In genomic region chr3L:12124975-12125374, dm6 we compare ENCODE assay signal across 1 fruit fly cellular context.
TF ChIP-seq lines count a peak whose summit lies in the region.

Gene yps (minus strand): TSS chr3L:12125150.

TF ChIP-seq in whole organism, embryonic, 481 proteins besides CTCF, POLR2A, EP300 and RAD21 (continued from another document and continues in another):
- peak; percentile 55 for TF ChIP-seq gt (GFP tag; IDR thresholded peaks at IDR 0.05; lab: Robert Waterston, UW)
- TF ChIP-seq CG3726 (GFP tag; IDR thresholded peaks at IDR 0.05; lab: Robert Waterston, UW), result peak; percentile 81; the same call in 1 of the 3 replicates
- TF ChIP-seq CG4854 (GFP tag; optimal IDR thresholded peaks at IDR 0.05; lab: Kevin White, UChicago), result peak; percentile 92
- peak; percentile 84 for TF ChIP-seq CG2678 (tag; optimal IDR thresholded peaks at IDR 0.05; lab: Kevin White, UChicago)
- peak; percentile 94 for TF ChIP-seq CG12236 (GFP tag; optimal IDR thresholded peaks at IDR 0.05; lab: Kevin White, UChicago)
- TF ChIP-seq bsh (GFP tag; optimal IDR thresholded peaks at IDR 0.05; lab: Kevin White, UChicago), result peak; percentile 58 to 88
- peak; percentile 26 for TF ChIP-seq pnt (GFP tag; optimal IDR thresholded peaks at IDR 0.05; lab: Kevin White, UChicago)
- peak; percentile 82 for TF ChIP-seq cwo (GFP tag; optimal IDR thresholded peaks at IDR 0.05; lab: Kevin White, UChicago)
- TF ChIP-seq CG9609 (GFP tag; optimal IDR thresholded peaks at IDR 0.05; lab: Kevin White, UChicago), result peak; percentile 90
- peak; percentile 98 for TF ChIP-seq NfI (GFP tag; optimal IDR thresholded peaks at IDR 0.05; lab: Kevin White, UChicago)
- peak; percentile 88 for TF ChIP-seq CG30403 (GFP tag; optimal IDR thresholded peaks at IDR 0.05; lab: Kevin White, UChicago)
- peak; percentile 99 for TF ChIP-seq caup (GFP tag; optimal IDR thresholded peaks at IDR 0.05; lab: Kevin White, UChicago; ENCODE audit: severe bottlenecking)
- TF ChIP-seq CG12104 (GFP tag; optimal IDR thresholded peaks at IDR 0.05; lab: Kevin White, UChicago), result peak; percentile 96
- peak; percentile 81 for TF ChIP-seq zfh2 (GFP tag; optimal IDR thresholded peaks at IDR 0.05; lab: Kevin White, UChicago)
- peak; percentile 79 for TF ChIP-seq CG11696 (GFP tag; IDR thresholded peaks at IDR 0.05; lab: Robert Waterston, UW)
- TF ChIP-seq Xrp1 (GFP tag; IDR thresholded peaks at IDR 0.05; lab: Robert Waterston, UW), result peak; percentile 56; the same call in 1 of the 2 replicates
- peak; percentile 98 for TF ChIP-seq odd (GFP tag; optimal IDR thresholded peaks at IDR 0.05; lab: Kevin White, UChicago)
- TF ChIP-seq Lhr (GFP tag; optimal IDR thresholded peaks at IDR 0.05; lab: Kevin White, UChicago), result peak; percentile 89
- peak; percentile 86 for TF ChIP-seq salm (tag; optimal IDR thresholded peaks at IDR 0.05; lab: Kevin White, UChicago)
- peak; percentile 90 for TF ChIP-seq CG10274 (GFP tag; optimal IDR thresholded peaks at IDR 0.05; lab: Kevin White, UChicago)
- peak; percentile 96 for TF ChIP-seq CG18599 (GFP tag; optimal IDR thresholded peaks at IDR 0.05; lab: Kevin White, UChicago)
- TF ChIP-seq CG16813 (GFP tag; IDR thresholded peaks at IDR 0.05; lab: Robert Waterston, UW; ENCODE audit: partially characterized antibody), result peak; percentile 79
- peak; percentile 97 for TF ChIP-seq zfh1 (GFP tag; IDR thresholded peaks at IDR 0.05; lab: Robert Waterston, UW)
- TF ChIP-seq CG5180 (GFP tag; optimal IDR thresholded peaks at IDR 0.05; lab: Kevin White, UChicago), result peak; percentile 86
- TF ChIP-seq nmo (GFP tag; optimal IDR thresholded peaks at IDR 0.05; lab: Kevin White, UChicago), result peak; percentile 81
- TF ChIP-seq CG9876 (GFP tag; optimal IDR thresholded peaks at IDR 0.05; lab: Kevin White, UChicago), result peak; percentile 92
- TF ChIP-seq CG12659 (GFP tag; optimal IDR thresholded peaks at IDR 0.05; lab: Kevin White, UChicago), result peak; percentile 98
- peak; percentile 89 for TF ChIP-seq nerfin-1 (tag; optimal IDR thresholded peaks at IDR 0.05; lab: Kevin White, UChicago)
- TF ChIP-seq onecut (GFP tag; IDR thresholded peaks at IDR 0.05; lab: Robert Waterston, UW), result peak; percentile 95
- no peak for TF ChIP-seq CG7357 (GFP tag; IDR thresholded peaks at IDR 0.05; lab: Robert Waterston, UW)
- TF ChIP-seq ab (GFP tag; optimal IDR thresholded peaks at IDR 0.05; lab: Kevin White, UChicago), result no peak
- peak in 1 of 3 experiments; percentile 73 for TF ChIP-seq Stat92E (GFP tag; optimal IDR thresholded peaks at IDR 0.05; lab: Kevin White, UChicago)
- TF ChIP-seq CG17385 (GFP tag; optimal IDR thresholded peaks at IDR 0.05; lab: Kevin White, UChicago), result peak; percentile 92
- TF ChIP-seq CG10979 (tag; optimal IDR thresholded peaks at IDR 0.05; lab: Kevin White, UChicago), result peak; percentile 80
- TF ChIP-seq CG8281 (tag; optimal IDR thresholded peaks at IDR 0.05; lab: Kevin White, UChicago), result peak; percentile 68
- peak; percentile 98 for TF ChIP-seq YL-1 (GFP tag; optimal IDR thresholded peaks at IDR 0.05; lab: Kevin White, UChicago)
- peak; percentile 100 for TF ChIP-seq Ets97D (GFP tag; optimal IDR thresholded peaks at IDR 0.05; lab: Kevin White, UChicago)
- TF ChIP-seq Camta (GFP tag; optimal IDR thresholded peaks at IDR 0.05; lab: Kevin White, UChicago), result peak; percentile 93
- no peak for TF ChIP-seq Dip2 (GFP tag; IDR thresholded peaks at IDR 0.05; lab: Robert Waterston, UW)
- no peak for TF ChIP-seq usp (GFP tag; optimal IDR thresholded peaks at IDR 0.05; lab: Kevin White, UChicago)
- TF ChIP-seq CG6765 (GFP tag; optimal IDR thresholded peaks at IDR 0.05; lab: Kevin White, UChicago), result peak; percentile 99
- peak; percentile 87 for TF ChIP-seq grau (tag; optimal IDR thresholded peaks at IDR 0.05; lab: Kevin White, UChicago)
- TF ChIP-seq fru (optimal IDR thresholded peaks at IDR 0.05; lab: Kevin White, UChicago), result no peak
- peak; percentile 99 for TF ChIP-seq MTF-1 (GFP tag; optimal IDR thresholded peaks at IDR 0.05; lab: Kevin White, UChicago; ENCODE audit: borderline replicate concordance)
- peak; percentile 95 for TF ChIP-seq en (GFP tag; optimal IDR thresholded peaks at IDR 0.05; lab: Kevin White, UChicago)
- peak; percentile 91 for TF ChIP-seq CG2712 (tag; optimal IDR thresholded peaks at IDR 0.05; lab: Kevin White, UChicago)
- peak; percentile 90 for TF ChIP-seq so (GFP tag; IDR thresholded peaks at IDR 0.05; lab: Robert Waterston, UW)
- TF ChIP-seq sens (GFP tag; lab: Kevin White, UChicago), result peak; percentile 98
- peak; percentile 74 for TF ChIP-seq CG2120 (GFP tag; optimal IDR thresholded peaks at IDR 0.05; lab: Kevin White, UChicago)
- peak; percentile 87 for TF ChIP-seq CG14050 (GFP tag; IDR thresholded peaks at IDR 0.05; lab: Robert Waterston, UW)
- peak; percentile 77 for TF ChIP-seq sd (tag; optimal IDR thresholded peaks at IDR 0.05; lab: Kevin White, UChicago)
- peak; percentile 86 for TF ChIP-seq ap (GFP tag; IDR thresholded peaks at IDR 0.05; lab: Robert Waterston, UW)
- TF ChIP-seq CG10543 (GFP tag; optimal IDR thresholded peaks at IDR 0.05; lab: Kevin White, UChicago), result peak; percentile 98
- TF ChIP-seq CG8765 (GFP tag; IDR thresholded peaks at IDR 0.05; lab: Robert Waterston, UW), result peak; percentile 68
- peak; percentile 75 for TF ChIP-seq CG7372 (GFP tag; IDR thresholded peaks at IDR 0.05; lab: Robert Waterston, UW)
- TF ChIP-seq CG10321 (GFP tag; IDR thresholded peaks at IDR 0.05; lab: Robert Waterston, UW), result peak; percentile 82
- TF ChIP-seq Atf-2 (GFP tag; optimal IDR thresholded peaks at IDR 0.05; lab: Kevin White, UChicago), result peak; percentile 87
- peak; percentile 86 for TF ChIP-seq Antp (GFP tag; optimal IDR thresholded peaks at IDR 0.05; lab: Kevin White, UChicago)
- TF ChIP-seq ro (GFP tag; IDR thresholded peaks at IDR 0.05; lab: Robert Waterston, UW), result no peak
- peak; percentile 96 for TF ChIP-seq CG15514 (GFP tag; optimal IDR thresholded peaks at IDR 0.05; lab: Kevin White, UChicago)
- no peak for TF ChIP-seq cad (GFP tag; optimal IDR thresholded peaks at IDR 0.05; lab: Kevin White, UChicago)
- peak; percentile 94 for TF ChIP-seq CG12391 (tag; optimal IDR thresholded peaks at IDR 0.05; lab: Kevin White, UChicago)
- peak; percentile 78 for TF ChIP-seq CG9437 (GFP tag; optimal IDR thresholded peaks at IDR 0.05; lab: Kevin White, UChicago)
- peak; percentile 69; the same call in 1 of the 2 replicates for TF ChIP-seq lmd (GFP tag; IDR thresholded peaks at IDR 0.05; lab: Robert Waterston, UW)
- no peak for TF ChIP-seq CG10565 (GFP tag; optimal IDR thresholded peaks at IDR 0.05; lab: Kevin White, UChicago)
- TF ChIP-seq Nf-YA (GFP tag; IDR thresholded peaks at IDR 0.05; lab: Robert Waterston, UW), result peak; percentile 92
- TF ChIP-seq CG14441 (GFP tag; IDR thresholded peaks at IDR 0.05; lab: Robert Waterston, UW), result peak; percentile 84
- peak; percentile 86 for TF ChIP-seq oc (tag; optimal IDR thresholded peaks at IDR 0.05; lab: Kevin White, UChicago)
- peak; percentile 89 for TF ChIP-seq fd3F (GFP tag; optimal IDR thresholded peaks at IDR 0.05; lab: Kevin White, UChicago)
- peak; percentile 99 for TF ChIP-seq Ets65A (GFP tag; lab: Kevin White, UChicago)
- TF ChIP-seq Hand (GFP tag; optimal IDR thresholded peaks at IDR 0.05; lab: Kevin White, UChicago), result peak; percentile 89
- TF ChIP-seq Gug (GFP tag; IDR thresholded peaks at IDR 0.05; lab: Robert Waterston, UW), result peak; percentile 52; the same call in 2 of the 4 replicates
- peak; percentile 92 for TF ChIP-seq CG15601 (tag; optimal IDR thresholded peaks at IDR 0.05; lab: Kevin White, UChicago)
- peak; percentile 94 for TF ChIP-seq CG10209 (GFP tag; optimal IDR thresholded peaks at IDR 0.05; lab: Kevin White, UChicago)
- TF ChIP-seq CG1647 (GFP tag; optimal IDR thresholded peaks at IDR 0.05; lab: Kevin White, UChicago), result peak; percentile 92
- TF ChIP-seq lola (GFP tag; optimal IDR thresholded peaks at IDR 0.05; lab: Kevin White, UChicago), result peak in 1 of 3 experiments; percentile 61
- TF ChIP-seq CG13287 (GFP tag; IDR thresholded peaks at IDR 0.05; lab: Robert Waterston, UW; ENCODE audit: partially characterized antibody), result peak; percentile 84
- peak; percentile 78 for TF ChIP-seq Nf-YC (tag; optimal IDR thresholded peaks at IDR 0.05; lab: Kevin White, UChicago)
- peak; percentile 94 for TF ChIP-seq org-1 (GFP tag; optimal IDR thresholded peaks at IDR 0.05; lab: Kevin White, UChicago)
- peak; percentile 92 for TF ChIP-seq Dbx (GFP tag; IDR thresholded peaks at IDR 0.05; lab: Robert Waterston, UW)
- peak; percentile 82 for TF ChIP-seq az2 (GFP tag; optimal IDR thresholded peaks at IDR 0.05; lab: Kevin White, UChicago)
- peak; percentile 87 for TF ChIP-seq CG7839 (tag; optimal IDR thresholded peaks at IDR 0.05; lab: Kevin White, UChicago)
- TF ChIP-seq stwl (tag; optimal IDR thresholded peaks at IDR 0.05; lab: Kevin White, UChicago), result peak; percentile 91
- TF ChIP-seq CG12071 (GFP tag; optimal IDR thresholded peaks at IDR 0.05; lab: Kevin White, UChicago), result peak; percentile 97
- peak; percentile 75 for TF ChIP-seq CG13424 (tag; optimal IDR thresholded peaks at IDR 0.05; lab: Kevin White, UChicago)
- peak; percentile 55 for TF ChIP-seq CG16815 (GFP tag; optimal IDR thresholded peaks at IDR 0.05; lab: Kevin White, UChicago)
- peak; percentile 82 for TF ChIP-seq CG8924 (tag; optimal IDR thresholded peaks at IDR 0.05; lab: Kevin White, UChicago)
- TF ChIP-seq tin (GFP tag; optimal IDR thresholded peaks at IDR 0.05; lab: Kevin White, UChicago), result peak; percentile 88
- peak; percentile 97 for TF ChIP-seq CG4328 (GFP tag; optimal IDR thresholded peaks at IDR 0.05; lab: Kevin White, UChicago)
- TF ChIP-seq CG9932 (GFP tag; IDR thresholded peaks at IDR 0.05; lab: Robert Waterston, UW), result peak; percentile 82
- peak; percentile 95 for TF ChIP-seq p53 (GFP tag; optimal IDR thresholded peaks at IDR 0.05; lab: Kevin White, UChicago)
- peak; percentile 95 for TF ChIP-seq CG3407 (GFP tag; optimal IDR thresholded peaks at IDR 0.05; lab: Kevin White, UChicago)
- peak; percentile 98 for TF ChIP-seq CG1233 (GFP tag; optimal IDR thresholded peaks at IDR 0.05; lab: Kevin White, UChicago)
- TF ChIP-seq ase (GFP tag; IDR thresholded peaks at IDR 0.05; lab: Robert Waterston, UW), result peak; percentile 88
- TF ChIP-seq zen (tag; optimal IDR thresholded peaks at IDR 0.05; lab: Kevin White, UChicago), result peak; percentile 77
- TF ChIP-seq CG1529 (GFP tag; optimal IDR thresholded peaks at IDR 0.05; lab: Kevin White, UChicago), result peak; percentile 87
- TF ChIP-seq Neu2 (GFP tag; optimal IDR thresholded peaks at IDR 0.05; lab: Kevin White, UChicago; ENCODE audit: borderline replicate concordance), result peak; percentile 36
- peak; percentile 95 for TF ChIP-seq Dad (GFP tag; optimal IDR thresholded peaks at IDR 0.05; lab: Kevin White, UChicago)
- TF ChIP-seq CG16779 (GFP tag; IDR thresholded peaks at IDR 0.05; lab: Robert Waterston, UW), result peak; percentile 85
- TF ChIP-seq Doc3 (GFP tag; IDR thresholded peaks at IDR 0.05; lab: Robert Waterston, UW; ENCODE audit: partially characterized antibody), result peak; percentile 59; the same call in 1 of the 3 replicates
- TF ChIP-seq D19A (tag; optimal IDR thresholded peaks at IDR 0.05; lab: Kevin White, UChicago), result peak; percentile 66
- TF ChIP-seq CG12769 (tag; optimal IDR thresholded peaks at IDR 0.05; lab: Kevin White, UChicago), result peak; percentile 93
- TF ChIP-seq Hmx (GFP tag; optimal IDR thresholded peaks at IDR 0.05; lab: Kevin White, UChicago), result peak; percentile 27
- TF ChIP-seq Gsc (GFP tag; IDR thresholded peaks at IDR 0.05; lab: Robert Waterston, UW), result no peak
- peak; percentile 90 for TF ChIP-seq phol (tag; optimal IDR thresholded peaks at IDR 0.05; lab: Kevin White, UChicago)
- TF ChIP-seq CG7987 (GFP tag; optimal IDR thresholded peaks at IDR 0.05; lab: Kevin White, UChicago), result peak; percentile 100
- peak; percentile 97 for TF ChIP-seq CG1603 (tag; optimal IDR thresholded peaks at IDR 0.05; lab: Kevin White, UChicago)
- TF ChIP-seq fd102C (GFP tag; optimal IDR thresholded peaks at IDR 0.05; lab: Kevin White, UChicago), result peak; percentile 97
- TF ChIP-seq CG2116 (GFP tag; optimal IDR thresholded peaks at IDR 0.05; lab: Kevin White, UChicago), result peak; percentile 99
- TF ChIP-seq CG8944 (GFP tag; optimal IDR thresholded peaks at IDR 0.05; lab: Kevin White, UChicago), result peak; percentile 80
- peak in 1 of 2 experiments; percentile 62 for TF ChIP-seq tll (GFP tag; optimal IDR thresholded peaks at IDR 0.05; lab: Kevin White, UChicago)
- peak; percentile 88 for TF ChIP-seq luna (GFP tag; optimal IDR thresholded peaks at IDR 0.05; lab: Kevin White, UChicago)
- TF ChIP-seq Scr (GFP tag; IDR thresholded peaks at IDR 0.05; lab: Robert Waterston, UW; ENCODE audit: partially characterized antibody), result peak; percentile 79
- TF ChIP-seq maf-S (GFP tag; optimal IDR thresholded peaks at IDR 0.05; lab: Kevin White, UChicago), result peak; percentile 93
- no peak for TF ChIP-seq Lim3 (GFP tag; IDR thresholded peaks at IDR 0.05; lab: Robert Waterston, UW)
- TF ChIP-seq CG4282 (GFP tag; optimal IDR thresholded peaks at IDR 0.05; lab: Kevin White, UChicago), result peak; percentile 90
- TF ChIP-seq Dek (tag; optimal IDR thresholded peaks at IDR 0.05; lab: Kevin White, UChicago), result peak; percentile 85
- peak; percentile 89 for TF ChIP-seq CG31441 (GFP tag; IDR thresholded peaks at IDR 0.05; lab: Robert Waterston, UW)
- 0 out of 3 replicates have a peak, but pooled peaks have one; percentile 27 for TF ChIP-seq mld (GFP tag; IDR thresholded peaks at IDR 0.05; lab: Robert Waterston, UW; ENCODE audit: partially characterized antibody)
- peak; percentile 95 for TF ChIP-seq CG2875 (GFP tag; optimal IDR thresholded peaks at IDR 0.05; lab: Kevin White, UChicago)
- peak; percentile 96 for TF ChIP-seq CG17568 (GFP tag; optimal IDR thresholded peaks at IDR 0.05; lab: Kevin White, UChicago)
- TF ChIP-seq Hey (tag; optimal IDR thresholded peaks at IDR 0.05; lab: Kevin White, UChicago), result peak; percentile 95
- peak; percentile 85 for TF ChIP-seq CG10147 (GFP tag; optimal IDR thresholded peaks at IDR 0.05; lab: Kevin White, UChicago)
- TF ChIP-seq CG13894 (tag; optimal IDR thresholded peaks at IDR 0.05; lab: Kevin White, UChicago), result peak; percentile 91
- no peak for TF ChIP-seq Abd-B (GFP tag; optimal IDR thresholded peaks at IDR 0.05; lab: Kevin White, UChicago)
- TF ChIP-seq danr (GFP tag; IDR thresholded peaks at IDR 0.05; lab: Robert Waterston, UW), result no peak; the same call in 1 of the 2 replicates
- TF ChIP-seq GATAe (GFP tag; conservative IDR thresholded peaks at IDR 0.05; lab: Robert Waterston, UW), result peak; percentile 49
- peak; percentile 49; the same call in 1 of the 3 replicates for TF ChIP-seq CG11560 (tag; IDR thresholded peaks at IDR 0.05; lab: Robert Waterston, UW)
- peak; percentile 93 for TF ChIP-seq CG32532 (GFP tag; IDR thresholded peaks at IDR 0.05; lab: Robert Waterston, UW)
